Fruit fly (Drosophila melanogaster) Kc167 (cell line): ENCODE measurements around the gene COX5BL.

ENCODE experiments used
- Myc ChIP-seq: fragments of >200 bp; optimal IDR thresholded peaks from 2 replicates; lab custom pipeline; 2017; ENCODE audit warnings: missing external identifiers
- Sin3A ChIP-seq: fragments of >200 bp; optimal IDR thresholded peaks from 2 replicates; lab custom pipeline; 2018; ENCODE audit warnings: missing external identifiers
- h ChIP-seq: fragments of >200 bp; optimal IDR thresholded peaks from 3 replicates; lab custom pipeline; 2018; ENCODE audit warnings: missing external identifiers
- insv ChIP-seq: fragments of >200 bp; optimal IDR thresholded peaks from 3 replicates; lab custom pipeline; 2018; ENCODE audit warnings: missing external identifiers
- psq ChIP-seq: fragments of >200 bp; optimal IDR thresholded peaks from 2 replicates; lab custom pipeline; 2017; ENCODE audit warnings: missing external identifiers
- ttk ChIP-seq: sonication (Bioruptor generic); optimal IDR thresholded peaks from 2 replicates; lab custom pipeline; 2017; ENCODE audit warnings: missing external identifiers

COX5BL gene

dm6 chr2L:6566020-6566687 is 6.9 kb downstream of the COX5BL start, which contains the start of gene CG13766:
Gene CG13766, minus strand, starts transcription at chr2L:6566181.
- TF ChIP-seq h (lab: Kevin White, UChicago) (no peak), Sin3A (lab: Kevin White, UChicago) (no peak), insv (lab: Kevin White, UChicago) (no peak), ttk (no peak), Myc (no peak), psq (lab: Kevin White, UChicago) (no peak)

dm6 chr2L:6579045-6579444 is 19.8 kb downstream of the COX5BL start:
- TF ChIP-seq insv (lab: Kevin White, UChicago) = no peak
- TF ChIP-seq psq (lab: Kevin White, UChicago) = no peak
- TF ChIP-seq Myc = no peak
- no peak for TF ChIP-seq Sin3A (lab: Kevin White, UChicago)
- TF ChIP-seq ttk = no peak
- TF ChIP-seq h (lab: Kevin White, UChicago) = no peak

DNA sequence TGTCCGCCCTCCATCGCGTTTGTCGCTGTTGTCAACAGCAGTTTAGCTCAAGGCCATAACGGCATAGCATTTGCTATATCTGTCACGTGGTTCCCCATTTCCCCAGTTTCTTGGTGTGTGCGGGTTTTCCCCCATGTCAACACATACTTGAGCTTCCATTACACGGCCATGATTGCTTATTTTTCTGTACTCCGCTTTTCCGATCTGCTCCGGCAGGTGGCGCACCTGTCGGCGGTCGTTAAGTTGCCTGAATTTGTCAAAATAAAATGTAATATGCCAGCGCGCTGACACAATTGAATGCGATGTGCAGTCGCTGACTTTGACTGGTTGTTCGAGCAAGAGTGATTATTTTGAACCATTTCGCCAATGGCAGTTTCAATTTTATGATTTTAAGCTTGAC is 25.1 kb downstream of the COX5BL start:
- no peak for TF ChIP-seq Myc
- TF ChIP-seq psq (lab: Kevin White, UChicago) = no peak
- TF ChIP-seq ttk = no peak
- no peak for TF ChIP-seq insv (lab: Kevin White, UChicago)
- no peak for TF ChIP-seq Sin3A (lab: Kevin White, UChicago)
- TF ChIP-seq h (lab: Kevin White, UChicago) = no peak

dm6 chr2L:6595027-6595426 is 35.8 kb downstream of the COX5BL start:
- TF ChIP-seq Sin3A (lab: Kevin White, UChicago) = no peak
- TF ChIP-seq ttk = no peak
- TF ChIP-seq insv (lab: Kevin White, UChicago) = no peak

dm6 chr2L:6601018-6601505 is 41.8 kb downstream of the COX5BL start, which contains the start of gene Dpp10:
Gene Dpp10, minus strand, starts transcription at chr2L:6601068.
- TF ChIP-seq h (lab: Kevin White, UChicago) = no peak
- TF ChIP-seq Myc = no peak
- TF ChIP-seq Sin3A (lab: Kevin White, UChicago) = no peak
- no peak for TF ChIP-seq insv (lab: Kevin White, UChicago)
- no peak for TF ChIP-seq ttk
- TF ChIP-seq psq (lab: Kevin White, UChicago) = no peak
